Worm (Caenorhabditis elegans) whole organism, L2 larva: ENCODE measurements around the gene ZK154.6.

Experiments used
- ceh-16 ChIP-seq: fragments of 150-350 bp; optimal IDR thresholded peaks from 2 replicates; lab custom pipeline; 2014; ENCODE audit warnings: missing biosample characterization, missing genetic modification characterization
- egl-27 ChIP-seq: sonication (generic microtip); optimal IDR thresholded peaks from 3 replicates; lab custom pipeline; 2017; ENCODE audit warnings: missing biosample characterization, missing genetic modification reagents, missing genetic modification characterization
- fos-1 ChIP-seq: fragments of 150-350 bp; optimal IDR thresholded peaks from 2 replicates; lab custom pipeline; 2014; ENCODE audit warnings: missing biosample characterization, missing genetic modification characterization
- lin-39 ChIP-seq: fragments of 150-350 bp; optimal IDR thresholded peaks from 2 replicates; lab custom pipeline; 2014; ENCODE audit warnings: missing biosample characterization, missing genetic modification reagents, missing genetic modification characterization
- lsy-2 ChIP-seq, 2 experiments: fragments of 150-350 bp in 1 of 2; sonication (generic microtip) in 1 of 2; optimal IDR thresholded peaks; 2 replicates each; lab custom pipeline; 2014 to 2017; ENCODE audit warnings: missing biosample characterization in 2 of 2, missing genetic modification characterization in 2 of 2
- mab-5 ChIP-seq: fragments of 150-350 bp; optimal IDR thresholded peaks from 2 replicates; lab custom pipeline; 2014; ENCODE audit warnings: missing biosample characterization, missing genetic modification characterization
- mdl-1 ChIP-seq, 2 experiments: fragments of 150-350 bp in 1 of 2; sonication (generic microtip) in 1 of 2; optimal IDR thresholded peaks; 2 replicates each; lab custom pipeline; 2017; ENCODE audit warnings: missing biosample characterization in 2 of 2, missing genetic modification characterization in 2 of 2
- nhr-10 ChIP-seq: sonication (generic microtip); optimal IDR thresholded peaks from 2 replicates; lab custom pipeline; 2017; ENCODE audit warnings: missing biosample characterization, missing genetic modification characterization
- nhr-237 ChIP-seq: fragments of 150-350 bp; optimal IDR thresholded peaks from 2 replicates; lab custom pipeline; 2014; ENCODE audit warnings: missing biosample characterization, missing genetic modification characterization
- unc-62 ChIP-seq: fragments of 150-350 bp; optimal IDR thresholded peaks from 2 replicates; lab custom pipeline; 2014; ENCODE audit warnings: missing biosample characterization, missing genetic modification reagents, missing genetic modification characterization
- zag-1 ChIP-seq: fragments of 150-350 bp; optimal IDR thresholded peaks from 2 replicates; lab custom pipeline; 2014; ENCODE audit warnings: missing biosample characterization, missing genetic modification characterization
- ztf-4 ChIP-seq: fragments of 150-350 bp; optimal IDR thresholded peaks from 2 replicates; lab custom pipeline; 2014; ENCODE audit warnings: missing biosample characterization, missing genetic modification characterization

- TF ChIP-seq lin-39: no peak
- no peak for TF ChIP-seq nhr-237 (tag; lab: Kevin White, UChicago)
- TF ChIP-seq lsy-2 (tag; optimal IDR thresholded peaks at IDR 0.05; lab: Kevin White, UChicago): no peak
- TF ChIP-seq mab-5: no peak
- no peak for TF ChIP-seq fos-1
- no peak for TF ChIP-seq unc-62 (GFP tag; lab: Kevin White, UChicago)
- no peak for TF ChIP-seq zag-1 (tag; lab: Kevin White, UChicago)
- TF ChIP-seq ztf-4 (tag; lab: Kevin White, UChicago): no peak
- no peak for TF ChIP-seq mdl-1 (tag; optimal IDR thresholded peaks at IDR 0.05; lab: Kevin White, UChicago)
- TF ChIP-seq nhr-10 (tag; lab: Kevin White, UChicago): no peak
- no peak for TF ChIP-seq egl-27 (tag; lab: Kevin White, UChicago)
- no peak for TF ChIP-seq ceh-16 (tag; lab: Kevin White, UChicago)
These were observed 49.4 kb downstream of the ZK154.6 start, which contains the start of gene ref-2 for ce11 chrX:7743939-7744338.
